Worm (Caenorhabditis elegans) whole organism, midembryonic: ENCODE data around the gene fmo-2.
"Not testable (repeated sequence)": the region's sequence is repeated elsewhere in the genome, so short reads cannot be mapped to it uniquely, and the experiment has no call there.

ENCODE experiments used
- T22C8.4 ChIP-seq: fragments of 200-800 bp; sonication (Bioruptor generic); IDR thresholded peaks from 2 replicates; pipeline ENCODE4 v1.3.6; 2022; ENCODE audit warnings: missing genetic modification characterization, missing compliant biosample characterization
- cog-1 ChIP-seq: sonication (generic microtip); optimal IDR thresholded peaks from 2 replicates; lab custom pipeline; 2016; ENCODE audit warnings: missing genetic modification characterization, missing compliant biosample characterization
- flt-1 ChIP-seq: fragments of 200-800 bp; sonication (Bioruptor generic); IDR thresholded peaks from 2 replicates; pipeline ENCODE4 v1.3.6; 2022; ENCODE audit warnings: missing genetic modification characterization, missing compliant biosample characterization
- klf-2 ChIP-seq: fragments of 200-800 bp; sonication (Bioruptor generic); conservative IDR thresholded peaks from 2 replicates; pipeline ENCODE4 v1.3.6; 2022; ENCODE audit warnings: missing genetic modification reagents, missing genetic modification characterization, missing compliant biosample characterization
- med-1 ChIP-seq: sonication (generic microtip); optimal IDR thresholded peaks from 2 replicates; lab custom pipeline; 2017; ENCODE audit warnings: missing genetic modification characterization, mild to moderate bottlenecking, missing compliant biosample characterization, antibody characterized with exemption, missing genetic modification reagents; ENCODE audit not compliant: insufficient read depth
- ref-1 ChIP-seq: fragments of 200-800 bp; sonication (Bioruptor generic); conservative IDR thresholded peaks from 2 replicates; pipeline ENCODE4 v1.3.6; 2022; ENCODE audit warnings: missing genetic modification reagents, missing genetic modification characterization, missing compliant biosample characterization
- tab-1 ChIP-seq: fragments of 200-800 bp; sonication (Bioruptor generic); IDR thresholded peaks from 2 replicates; pipeline ENCODE4 v1.3.6; 2022; ENCODE audit warnings: missing genetic modification characterization, missing compliant biosample characterization
- ztf-23 ChIP-seq: fragments of 200-800 bp; sonication (Bioruptor generic); IDR thresholded peaks from 2 replicates; pipeline ENCODE4 v1.3.6; 2022; ENCODE audit warnings: missing genetic modification reagents, missing genetic modification characterization, missing compliant biosample characterization
- ztf-29 ChIP-seq: fragments of 200-800 bp; sonication (Bioruptor generic); IDR thresholded peaks from 2 replicates; pipeline ENCODE4 v1.3.6; 2022; ENCODE audit warnings: missing genetic modification reagents, missing genetic modification characterization, missing compliant biosample characterization

The fmo-2 gene

ce11 chrIV:10682155-10682749 lies at the start of gene fmo-2:
Gene fmo-2, plus strand, starts transcription at chrIV:10682524.
- TF ChIP-seq ref-1: no peak
- no peak for TF ChIP-seq klf-2 (GFP tag; lab: Robert Waterston, UW)
- TF ChIP-seq med-1 (GFP tag; lab: Kevin White, UChicago): no peak
- no peak for TF ChIP-seq cog-1 (tag; lab: Kevin White, UChicago)

ce11 chrIV:10636649-10637048 lies 45.7 kb upstream of the fmo-2 start, which contains the start of gene F56C4.1:
Gene F56C4.1, plus strand, starts transcription at chrIV:10636949.
- TF ChIP-seq ztf-29 (GFP tag; lab: Robert Waterston, UW) (no peak), ref-1 (no peak), klf-2 (GFP tag; lab: Robert Waterston, UW) (no peak), T22C8.4 (GFP tag; lab: Robert Waterston, UW) (no peak), flt-1 (GFP tag; lab: Robert Waterston, UW) (no peak), med-1 (GFP tag; lab: Kevin White, UChicago) (no peak), tab-1 (GFP tag; lab: Robert Waterston, UW) (no peak), ztf-23 (GFP tag; lab: Robert Waterston, UW) (no peak), cog-1 (tag; lab: Kevin White, UChicago) (no peak)

- TF ChIP-seq flt-1 (GFP tag; lab: Robert Waterston, UW): no peak
- TF ChIP-seq T22C8.4 (GFP tag; lab: Robert Waterston, UW): no peak
- TF ChIP-seq med-1 (GFP tag; lab: Kevin White, UChicago): no peak
- no peak for TF ChIP-seq tab-1 (GFP tag; lab: Robert Waterston, UW)
- TF ChIP-seq ref-1: no peak
- no peak for TF ChIP-seq ztf-29 (GFP tag; lab: Robert Waterston, UW)
- no peak for TF ChIP-seq ztf-23 (GFP tag; lab: Robert Waterston, UW)
- TF ChIP-seq cog-1 (tag; lab: Kevin White, UChicago): no peak
- no peak for TF ChIP-seq klf-2 (GFP tag; lab: Robert Waterston, UW)
These were observed 43.3 kb upstream of the fmo-2 start, which contains the start of gene F56C4.2 for ce11 chrIV:10638977-10639376. Gene F56C4.2, plus strand, starts transcription at chrIV:10639277.

ce11 chrIV:10654047-10654446 lies 28.3 kb upstream of the fmo-2 start, which contains the start of gene glb-19:
Gene glb-19, minus strand, starts transcription at chrIV:10654147.
- not testable (repeated sequence) for TF ChIP-seq flt-1, T22C8.4, ztf-29 (GFP tag; lab: Robert Waterston, UW)

ce11 chrIV:10656770-10657323 lies 25.5 kb upstream of the fmo-2 start, which contains the start of gene K08C7.1:
Gene K08C7.1, plus strand, starts transcription at chrIV:10656812.
- TF ChIP-seq ztf-23 (GFP tag; lab: Robert Waterston, UW) (no peak), T22C8.4 (GFP tag; lab: Robert Waterston, UW) (no peak), cog-1 (tag; lab: Kevin White, UChicago) (no peak), ztf-29 (GFP tag; lab: Robert Waterston, UW) (no peak), ref-1 (no peak), klf-2 (GFP tag; lab: Robert Waterston, UW) (no peak), flt-1 (GFP tag; lab: Robert Waterston, UW) (no peak), tab-1 (GFP tag; lab: Robert Waterston, UW) (no peak), med-1 (GFP tag; lab: Kevin White, UChicago) (no peak)

- peak; percentile 77 for TF ChIP-seq tab-1 (GFP tag; lab: Robert Waterston, UW)
- 0 out of 2 replicates have a peak, but pooled peaks have one; percentile 16 for TF ChIP-seq ztf-29 (GFP tag; lab: Robert Waterston, UW)
- peak; percentile 60; the same call in 1 of the 2 replicates for TF ChIP-seq ztf-23 (GFP tag; lab: Robert Waterston, UW)
These were observed 24.0 kb upstream of the fmo-2 start for ce11 chrIV:10658366-10658765.

ce11 chrIV:10661072-10661471 lies 21.3 kb upstream of the fmo-2 start:
- TF ChIP-seq ztf-23 (GFP tag; lab: Robert Waterston, UW): no peak
- TF ChIP-seq cog-1 (tag; lab: Kevin White, UChicago): no peak

ce11 chrIV:10661760-10662159 lies 20.6 kb upstream of the fmo-2 start, which contains the start of gene fmo-1:
Gene fmo-1, plus strand, starts transcription at chrIV:10661857.
- no peak for TF ChIP-seq cog-1 (tag; lab: Kevin White, UChicago)
- no peak for TF ChIP-seq flt-1 (GFP tag; lab: Robert Waterston, UW)
- no peak for TF ChIP-seq ztf-29 (GFP tag; lab: Robert Waterston, UW)
- TF ChIP-seq klf-2 (GFP tag; lab: Robert Waterston, UW): no peak
- TF ChIP-seq med-1 (GFP tag; lab: Kevin White, UChicago): no peak

ce11 chrIV:10664134-10664533 lies 18.2 kb upstream of the fmo-2 start, which contains the start of gene K08C7.7:
Gene K08C7.7, plus strand, starts transcription at chrIV:10664434.
- no peak for TF ChIP-seq med-1 (GFP tag; lab: Kevin White, UChicago)
- no peak for TF ChIP-seq ztf-23 (GFP tag; lab: Robert Waterston, UW)
- no peak for TF ChIP-seq T22C8.4 (GFP tag; lab: Robert Waterston, UW)
- no peak for TF ChIP-seq tab-1 (GFP tag; lab: Robert Waterston, UW)
- no peak for TF ChIP-seq cog-1 (tag; lab: Kevin White, UChicago)
- TF ChIP-seq flt-1 (GFP tag; lab: Robert Waterston, UW): no peak
- TF ChIP-seq ref-1: no peak
- no peak for TF ChIP-seq ztf-29 (GFP tag; lab: Robert Waterston, UW)
- TF ChIP-seq klf-2 (GFP tag; lab: Robert Waterston, UW): no peak
